Fruit fly (Drosophila melanogaster) Kc167 (cell line): ENCODE results near the gene ana1.

Source experiments
- Myc ChIP-seq: fragments of >200 bp; optimal IDR thresholded peaks from 2 replicates; lab custom pipeline; 2017; ENCODE audit warnings: missing external identifiers
- Sin3A ChIP-seq: fragments of >200 bp; optimal IDR thresholded peaks from 2 replicates; lab custom pipeline; 2018; ENCODE audit warnings: missing external identifiers
- h ChIP-seq: fragments of >200 bp; optimal IDR thresholded peaks from 3 replicates; lab custom pipeline; 2018; ENCODE audit warnings: missing external identifiers
- insv ChIP-seq: fragments of >200 bp; optimal IDR thresholded peaks from 3 replicates; lab custom pipeline; 2018; ENCODE audit warnings: missing external identifiers
- psq ChIP-seq: fragments of >200 bp; optimal IDR thresholded peaks from 2 replicates; lab custom pipeline; 2017; ENCODE audit warnings: missing external identifiers
- ttk ChIP-seq: sonication (Bioruptor generic); optimal IDR thresholded peaks from 2 replicates; lab custom pipeline; 2017; ENCODE audit warnings: missing external identifiers

dm6 chr3R:24555932-24556331 lies 25.6 kb downstream of the ana1 start:
- TF ChIP-seq psq (lab: Kevin White, UChicago) (no peak), h (lab: Kevin White, UChicago) (no peak), insv (lab: Kevin White, UChicago) (no peak), Myc (no peak), Sin3A (lab: Kevin White, UChicago) (no peak), ttk (lab: Kevin White, UChicago) (no peak)
